Worm (Caenorhabditis elegans) whole organism, L2 larva: ENCODE results near the gene C54G10.1.

ENCODE experiments used
- ZK546.5 ChIP-seq: sonication (generic microtip); optimal IDR thresholded peaks from 2 replicates; lab custom pipeline; 2017; ENCODE audit warnings: missing biosample characterization, missing genetic modification characterization
- crh-2 ChIP-seq: sonication (generic microtip); optimal IDR thresholded peaks from 2 replicates; lab custom pipeline; 2017; ENCODE audit warnings: missing biosample characterization, missing genetic modification characterization
- dmd-4 ChIP-seq: sonication (generic microtip); optimal IDR thresholded peaks from 2 replicates; lab custom pipeline; 2017; ENCODE audit warnings: missing biosample characterization, missing genetic modification characterization
- nhr-11 ChIP-seq: fragments of 150-350 bp; optimal IDR thresholded peaks from 2 replicates; lab custom pipeline; 2014; ENCODE audit warnings: missing biosample characterization, missing genetic modification characterization
- nhr-237 ChIP-seq: fragments of 150-350 bp; optimal IDR thresholded peaks from 2 replicates; lab custom pipeline; 2014; ENCODE audit warnings: missing biosample characterization, missing genetic modification characterization
- nhr-77 ChIP-seq: fragments of 150-350 bp; optimal IDR thresholded peaks from 2 replicates; lab custom pipeline; 2014; ENCODE audit warnings: missing biosample characterization, missing genetic modification characterization
- unc-39 ChIP-seq: fragments of 150-350 bp; optimal IDR thresholded peaks from 2 replicates; lab custom pipeline; 2014; ENCODE audit warnings: missing biosample characterization, missing genetic modification characterization
- unc-62 ChIP-seq: fragments of 150-350 bp; optimal IDR thresholded peaks from 2 replicates; lab custom pipeline; 2014; ENCODE audit warnings: missing biosample characterization, missing genetic modification reagents, missing genetic modification characterization
- ztf-1 ChIP-seq: fragments of 200-800 bp; sonication (Bioruptor generic); conservative IDR thresholded peaks from 2 replicates; pipeline ENCODE4 v1.3.6; 2022; ENCODE audit warnings: missing genetic modification characterization, missing compliant biosample characterization
- ztf-11 ChIP-seq: sonication (generic microtip); optimal IDR thresholded peaks from 2 replicates; lab custom pipeline; 2017; ENCODE audit warnings: missing biosample characterization, missing genetic modification characterization

DNA sequence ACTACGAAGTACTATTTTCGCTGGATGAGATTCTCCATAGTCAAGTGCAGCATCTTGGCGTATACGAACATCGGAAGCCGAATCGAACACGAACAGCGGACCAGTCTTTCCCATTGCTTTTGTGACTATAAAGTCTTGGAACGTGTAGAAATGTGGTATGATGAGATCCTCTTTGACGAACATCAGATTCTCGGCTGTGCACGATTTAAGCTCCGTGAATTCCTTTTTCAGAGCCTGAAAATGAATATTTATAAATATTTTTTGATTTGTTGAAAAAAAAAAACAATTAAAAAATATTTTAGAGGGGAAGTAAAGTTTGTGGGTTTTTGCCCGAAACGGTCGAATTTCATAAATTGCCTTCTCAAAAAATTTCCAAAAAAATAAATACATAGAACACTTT, 43.0 kb downstream of the C54G10.1 start:
- TF ChIP-seq ztf-11 (tag; lab: Kevin White, UChicago), result no peak
- TF ChIP-seq nhr-237 (tag; lab: Kevin White, UChicago), result no peak
- no peak for TF ChIP-seq dmd-4 (tag; lab: Kevin White, UChicago)
- TF ChIP-seq ztf-1 (GFP tag; lab: Robert Waterston, UW), result no peak
- TF ChIP-seq unc-39, result no peak
- no peak for TF ChIP-seq nhr-77 (tag; lab: Kevin White, UChicago)
- TF ChIP-seq crh-2 (tag; lab: Kevin White, UChicago), result no peak
- TF ChIP-seq unc-62 (GFP tag; lab: Kevin White, UChicago), result no peak
- no peak for TF ChIP-seq nhr-11
- no peak for TF ChIP-seq ZK546.5 (tag; lab: Kevin White, UChicago)
